Worm (Caenorhabditis elegans) whole organism, L4 larva: ENCODE results near the gene krr-1.

Experiments used
- Y75B8A.6 ChIP-seq: fragments of 200-800 bp; sonication (Bioruptor generic); IDR thresholded peaks from 2 replicates; pipeline ENCODE4 v1.3.6; 2022; ENCODE audit warnings: missing genetic modification reagents, missing genetic modification characterization, missing compliant biosample characterization
- ZK546.5 ChIP-seq, 2 experiments: sonication (generic microtip); optimal IDR thresholded peaks; 2 replicates each; lab custom pipeline; 2017; ENCODE audit warnings: missing biosample characterization in 2 of 2, missing genetic modification characterization in 2 of 2
- ceh-62 ChIP-seq: sonication (generic microtip); optimal IDR thresholded peaks from 2 replicates; lab custom pipeline; 2017; ENCODE audit warnings: missing biosample characterization, missing genetic modification characterization
- ces-1 ChIP-seq: fragments of 150-350 bp; sonication (generic microtip); optimal IDR thresholded peaks from 4 replicates; lab custom pipeline; 2014; ENCODE audit warnings: missing biosample characterization, missing genetic modification reagents, missing genetic modification characterization
- egl-27 ChIP-seq: sonication (generic microtip); optimal IDR thresholded peaks from 3 replicates; lab custom pipeline; 2017; ENCODE audit warnings: missing biosample characterization, missing genetic modification reagents, missing genetic modification characterization
- hlh-30 ChIP-seq: sonication (generic microtip); optimal IDR thresholded peaks from 2 replicates; lab custom pipeline; 2017; ENCODE audit warnings: antibody characterized with exemption, mild to moderate bottlenecking, missing genetic modification characterization, missing compliant biosample characterization; ENCODE audit not compliant: insufficient read depth

DNA sequence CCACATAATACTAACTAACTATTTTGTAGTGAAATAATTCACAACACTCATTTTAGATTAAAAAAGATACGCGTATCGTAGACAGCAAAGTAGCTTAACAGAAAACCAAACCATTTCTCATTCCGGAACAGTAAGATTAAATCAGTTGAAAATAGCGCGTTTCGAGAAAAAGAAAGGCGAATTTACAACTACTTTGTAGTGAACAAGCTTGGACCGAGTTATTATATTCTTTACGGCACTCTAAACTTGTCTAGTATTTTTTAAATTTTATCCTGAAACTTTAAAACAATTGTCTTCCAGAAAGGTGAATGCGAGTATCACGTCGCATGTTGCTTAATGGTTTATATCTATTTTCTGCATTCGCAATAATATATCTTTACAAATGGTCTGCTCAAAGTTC is 48.1 kb downstream of the krr-1 start, which contains the start of gene C13A2.4:
- TF ChIP-seq Y75B8A.6 (no peak), ces-1 (GFP tag; lab: Kevin White, UChicago) (no peak), hlh-30 (tag; lab: Kevin White, UChicago) (no peak), egl-27 (tag; lab: Kevin White, UChicago) (no peak), ZK546.5 (tag; optimal IDR thresholded peaks at IDR 0.05; lab: Kevin White, UChicago) (no peak), ceh-62 (tag; lab: Kevin White, UChicago) (no peak)
